Worm (Caenorhabditis elegans) whole organism, mixed stage, embryonic: ENCODE results near the gene F38A1.13.

ENCODE experiments used
- M03D4.4 ChIP-seq: sonication (generic microtip); optimal IDR thresholded peaks from 2 replicates; lab custom pipeline; 2017; ENCODE audit warnings: mild to moderate bottlenecking, missing genetic modification characterization, missing compliant biosample characterization
- blmp-1 ChIP-seq: fragments of 150-350 bp; optimal IDR thresholded peaks from 2 replicates; lab custom pipeline; 2014; ENCODE audit warnings: missing biosample characterization, missing genetic modification characterization
- ceh-39 ChIP-seq: fragments of 150-350 bp; optimal IDR thresholded peaks from 2 replicates; lab custom pipeline; 2014; ENCODE audit warnings: missing biosample characterization, missing genetic modification characterization
- ceh-43 ChIP-seq: fragments of 200-800 bp; sonication (Bioruptor generic); optimal IDR thresholded peaks from 2 replicates; lab custom pipeline; 2018; ENCODE audit warnings: mild to moderate bottlenecking, missing genetic modification characterization, moderate library complexity, missing compliant biosample characterization
- ces-1 ChIP-seq: fragments of 150-350 bp; optimal IDR thresholded peaks from 2 replicates; lab custom pipeline; 2014; ENCODE audit warnings: missing biosample characterization, missing genetic modification reagents, missing genetic modification characterization
- cnd-1 ChIP-seq: fragments of 200-800 bp; sonication (Bioruptor generic); optimal IDR thresholded peaks from 2 replicates; lab custom pipeline; 2018; ENCODE audit warnings: mild to moderate bottlenecking, missing genetic modification characterization, missing compliant biosample characterization
- drap-1 ChIP-seq: fragments of 200-800 bp; sonication (Bioruptor generic); optimal IDR thresholded peaks from 3 replicates; lab custom pipeline; 2018; ENCODE audit warnings: mild to moderate bottlenecking, missing genetic modification characterization, missing compliant biosample characterization
- elt-3 ChIP-seq: fragments of 150-350 bp; optimal IDR thresholded peaks from 2 replicates; lab custom pipeline; 2014; ENCODE audit warnings: missing biosample characterization, missing genetic modification characterization
- flh-1 ChIP-seq: fragments of 200-800 bp; sonication (Bioruptor generic); optimal IDR thresholded peaks from 2 replicates; lab custom pipeline; 2018; ENCODE audit warnings: mild to moderate bottlenecking, missing genetic modification characterization, moderate library complexity, missing compliant biosample characterization
- ham-2 ChIP-seq: fragments of 200-800 bp; sonication (Bioruptor generic); optimal IDR thresholded peaks from 2 replicates; lab custom pipeline; 2018; ENCODE audit warnings: mild to moderate bottlenecking, missing genetic modification characterization, missing compliant biosample characterization
- hlh-1 ChIP-seq: fragments of 150-350 bp; optimal IDR thresholded peaks from 2 replicates; lab custom pipeline; 2014; ENCODE audit warnings: missing biosample characterization, missing genetic modification reagents, missing genetic modification characterization
- lin-32 ChIP-seq: fragments of 200-800 bp; sonication (Bioruptor generic); optimal IDR thresholded peaks from 2 replicates; lab custom pipeline; 2018; ENCODE audit warnings: mild to moderate bottlenecking, missing genetic modification characterization, missing compliant biosample characterization
- lsy-2 ChIP-seq: fragments of 150-350 bp; optimal IDR thresholded peaks from 2 replicates; lab custom pipeline; 2014; ENCODE audit warnings: missing biosample characterization, missing genetic modification characterization
- mab-5 ChIP-seq: fragments of 150-350 bp; optimal IDR thresholded peaks from 2 replicates; lab custom pipeline; 2014; ENCODE audit warnings: missing biosample characterization, missing genetic modification characterization
- mep-1 ChIP-seq: fragments of 150-350 bp; optimal IDR thresholded peaks from 2 replicates; lab custom pipeline; 2017; ENCODE audit warnings: missing biosample characterization, missing genetic modification reagents, missing genetic modification characterization, inconsistent platforms
- mls-2 ChIP-seq: sonication (generic microtip); optimal IDR thresholded peaks from 2 replicates; lab custom pipeline; 2016; ENCODE audit warnings: mild to moderate bottlenecking, missing genetic modification characterization, moderate library complexity, missing compliant biosample characterization
- nhr-12 ChIP-seq: fragments of 150-350 bp; optimal IDR thresholded peaks from 2 replicates; lab custom pipeline; 2014; ENCODE audit warnings: missing biosample characterization, missing genetic modification characterization
- nhr-237 ChIP-seq: fragments of 150-350 bp; optimal IDR thresholded peaks from 2 replicates; lab custom pipeline; 2014; ENCODE audit warnings: missing biosample characterization, missing genetic modification characterization
- nhr-28 ChIP-seq: fragments of 150-350 bp; optimal IDR thresholded peaks from 2 replicates; lab custom pipeline; 2014; ENCODE audit warnings: missing biosample characterization, missing genetic modification characterization
- nhr-76 ChIP-seq: sonication (generic microtip); optimal IDR thresholded peaks from 2 replicates; lab custom pipeline; 2017; ENCODE audit warnings: missing biosample characterization, missing genetic modification characterization
- pha-4 ChIP-seq: fragments of 150-350 bp; optimal IDR thresholded peaks from 2 replicates; lab custom pipeline; 2018; ENCODE audit warnings: missing biosample characterization, missing genetic modification reagents, missing genetic modification characterization
- sem-2 ChIP-seq: fragments of 200-800 bp; sonication (Bioruptor generic); optimal IDR thresholded peaks from 2 replicates; lab custom pipeline; 2018; ENCODE audit warnings: mild to moderate bottlenecking, missing genetic modification characterization, missing compliant biosample characterization
- snpc-4 ChIP-seq: fragments of 150-350 bp; optimal IDR thresholded peaks from 2 replicates; lab custom pipeline; 2014; ENCODE audit warnings: missing biosample characterization, missing genetic modification characterization
- sptf-1 ChIP-seq: sonication (generic microtip); optimal IDR thresholded peaks from 2 replicates; lab custom pipeline; 2017; ENCODE audit warnings: mild to moderate bottlenecking, missing genetic modification characterization, moderate library complexity, missing compliant biosample characterization
- tbx-8 ChIP-seq: fragments of 200-800 bp; sonication (Bioruptor generic); optimal IDR thresholded peaks from 2 replicates; lab custom pipeline; 2018; ENCODE audit warnings: mild to moderate bottlenecking, missing genetic modification characterization, moderate library complexity, missing compliant biosample characterization
- unc-39 ChIP-seq: fragments of 150-350 bp; optimal IDR thresholded peaks from 2 replicates; lab custom pipeline; 2014; ENCODE audit warnings: missing biosample characterization, missing genetic modification characterization
- unc-62 ChIP-seq: fragments of 150-350 bp; optimal IDR thresholded peaks from 2 replicates; lab custom pipeline; 2014; ENCODE audit warnings: missing biosample characterization, missing genetic modification reagents, missing genetic modification characterization
- zip-8 ChIP-seq: fragments of 150-350 bp; optimal IDR thresholded peaks from 2 replicates; lab custom pipeline; 2014; ENCODE audit warnings: missing biosample characterization, missing genetic modification characterization
- ztf-11 ChIP-seq: fragments of 150-350 bp; optimal IDR thresholded peaks from 2 replicates; lab custom pipeline; 2014; ENCODE audit warnings: missing biosample characterization, missing genetic modification characterization

F38A1.13 gene

DNA sequence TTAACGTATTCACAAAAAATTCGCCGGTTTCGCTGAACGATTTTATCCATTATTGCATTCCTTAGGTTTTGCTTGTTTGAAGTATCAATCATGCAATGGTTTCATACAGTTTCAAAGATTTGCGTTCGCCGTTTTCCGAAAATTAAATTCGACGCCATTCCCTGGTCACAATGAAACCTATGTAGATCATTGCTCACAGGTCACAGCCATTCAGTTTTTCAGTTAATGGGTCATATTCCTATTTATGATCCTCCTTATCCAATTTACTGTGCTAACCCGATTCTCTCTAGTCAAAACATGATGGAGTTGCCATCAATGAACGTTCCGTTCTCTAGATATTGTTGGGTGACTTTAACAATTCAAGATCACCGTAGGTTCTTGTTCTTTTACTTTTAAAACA is at the start of gene F38A1.13:
Gene F38A1.13, plus strand, starts transcription at position 301 of the 400 bp plus-strand sequence.
- TF ChIP-seq snpc-4 (tag; lab: Kevin White, UChicago) (no peak), pha-4 (no peak), mab-5 (no peak), ceh-43 (GFP tag; lab: Kevin White, UChicago) (no peak), nhr-237 (tag; lab: Kevin White, UChicago) (no peak), drap-1 (GFP tag; lab: Kevin White, UChicago) (no peak), hlh-1 (tag; lab: Kevin White, UChicago) (no peak), M03D4.4 (tag; lab: Kevin White, UChicago) (no peak), mep-1 (tag; lab: Kevin White, UChicago) (no peak), ceh-39 (tag; lab: Kevin White, UChicago) (no peak)
- TF ChIP-seq, all 35 proteins: peak for 0

DNA sequence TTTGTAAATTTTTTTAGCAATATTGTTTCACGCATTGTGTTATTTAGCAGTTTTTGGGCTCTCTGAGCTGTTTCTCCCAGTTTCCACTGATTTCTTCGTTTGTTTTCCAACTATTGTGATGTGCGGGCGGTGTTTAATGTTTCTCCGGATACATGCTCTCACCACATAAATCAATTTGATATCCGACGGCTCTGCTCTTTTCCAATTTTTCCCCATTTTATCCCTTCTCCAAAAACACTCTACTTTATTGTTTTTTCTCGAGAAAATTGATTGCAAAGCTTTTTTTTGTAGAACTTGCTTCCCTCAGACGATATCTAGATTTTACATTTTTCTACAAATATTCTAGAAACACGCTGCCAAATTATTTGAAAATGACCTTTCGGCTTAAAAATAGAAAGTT is 49.5 kb upstream of the F38A1.13 start:
- TF ChIP-seq mls-2 (tag; lab: Kevin White, UChicago) (no peak), mep-1 (tag; lab: Kevin White, UChicago) (no peak), unc-39 (no peak), drap-1 (GFP tag; lab: Kevin White, UChicago) (no peak), zip-8 (tag; lab: Kevin White, UChicago) (no peak), unc-62 (GFP tag; lab: Kevin White, UChicago) (no peak), elt-3 (tag; lab: Kevin White, UChicago) (no peak), ztf-11 (no peak), sem-2 (no peak), flh-1 (GFP tag; lab: Kevin White, UChicago) (no peak), tbx-8 (GFP tag; lab: Kevin White, UChicago) (no peak), lsy-2 (tag; lab: Kevin White, UChicago) (no peak), nhr-12 (no peak), ham-2 (GFP tag; lab: Kevin White, UChicago) (no peak), sptf-1 (tag; lab: Kevin White, UChicago) (no peak), ces-1 (no peak), lin-32 (GFP tag; lab: Kevin White, UChicago) (no peak), mab-5 (no peak), snpc-4 (tag; lab: Kevin White, UChicago) (no peak), nhr-237 (tag; lab: Kevin White, UChicago) (no peak)

DNA sequence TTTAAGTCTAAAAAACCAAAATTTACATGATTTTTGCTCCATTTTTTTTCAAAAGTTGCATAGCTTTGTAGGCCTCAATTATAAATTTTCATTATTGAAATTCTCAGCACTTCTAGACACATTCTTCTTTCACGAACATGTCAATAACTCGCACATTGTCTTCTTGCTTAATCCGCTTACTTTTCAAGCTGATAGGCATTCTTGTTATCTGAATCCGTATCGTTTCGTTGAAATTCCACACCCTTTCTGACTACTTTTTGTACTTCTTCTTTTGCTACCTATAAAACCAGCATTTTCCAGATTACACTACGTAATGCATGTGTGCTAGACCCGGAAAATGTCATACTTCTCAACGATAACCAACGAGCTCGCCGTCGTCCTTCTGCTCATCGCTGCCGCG is 48.7 kb upstream of the F38A1.13 start, which contains the start of gene W09G12.9:
Gene W09G12.9, plus strand, starts transcription at position 301 of the 400 bp plus-strand sequence.
- TF ChIP-seq lsy-2 (tag; lab: Kevin White, UChicago) (no peak), cnd-1 (tag; lab: Kevin White, UChicago) (no peak), sem-2 (no peak), drap-1 (GFP tag; lab: Kevin White, UChicago) (no peak), blmp-1 (no peak), nhr-12 (no peak), ceh-39 (tag; lab: Kevin White, UChicago) (no peak), ham-2 (GFP tag; lab: Kevin White, UChicago) (no peak), tbx-8 (GFP tag; lab: Kevin White, UChicago) (no peak), elt-3 (tag; lab: Kevin White, UChicago) (no peak)

DNA sequence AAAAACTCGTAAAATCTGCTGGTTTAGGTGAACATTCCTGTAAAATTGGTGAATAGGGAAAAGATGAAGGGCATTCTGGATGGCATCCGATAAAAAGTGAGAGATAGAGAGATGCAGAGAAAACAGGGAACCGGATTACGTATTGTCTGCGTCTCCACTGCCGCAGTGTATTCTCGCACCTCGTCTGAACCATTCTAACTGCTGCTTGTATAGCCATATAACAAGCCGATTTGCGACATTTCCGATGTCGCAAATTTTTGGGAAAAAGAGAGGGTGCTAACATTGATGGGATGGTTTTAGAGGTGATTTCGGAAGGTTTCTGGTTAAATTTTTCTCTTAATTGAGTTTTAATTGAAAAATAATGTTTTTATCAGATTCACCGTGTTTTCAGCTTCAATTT is 43.9 kb upstream of the F38A1.13 start, which contains the start of gene W09G12.10:
Gene W09G12.10, minus strand, starts transcription at position 121 of the 400 bp plus-strand sequence.
- TF ChIP-seq ztf-11, result no peak
- peak; percentile 19 for TF ChIP-seq ces-1
- TF ChIP-seq nhr-28 (tag; lab: Kevin White, UChicago), result no peak
- no peak for TF ChIP-seq ceh-39 (tag; lab: Kevin White, UChicago)
- no peak for TF ChIP-seq sptf-1 (tag; lab: Kevin White, UChicago)
- TF ChIP-seq lsy-2 (tag; lab: Kevin White, UChicago), result no peak
- TF ChIP-seq ham-2 (GFP tag; lab: Kevin White, UChicago), result peak; percentile 73
- TF ChIP-seq, all 35 proteins: peak for 2

DNA sequence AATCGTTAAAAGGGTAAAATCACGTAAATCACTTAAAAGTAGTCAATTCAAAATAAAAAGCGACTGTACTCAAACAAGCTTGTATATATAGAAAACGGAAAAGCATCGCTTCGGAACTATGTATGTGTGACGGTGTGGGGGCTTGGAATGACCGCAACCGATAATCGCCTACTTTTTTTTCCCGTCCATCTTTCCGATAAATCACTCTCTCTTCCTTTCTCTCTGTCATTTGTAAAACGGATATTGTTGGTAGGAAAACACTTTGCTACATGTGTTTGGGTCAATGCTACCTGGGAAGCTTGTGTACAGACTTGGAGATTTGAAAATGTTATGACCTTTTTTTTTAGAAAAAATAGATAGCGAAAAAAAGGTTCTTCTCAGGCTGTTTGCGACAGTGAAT is 40.2 kb upstream of the F38A1.13 start:
- TF ChIP-seq zip-8 (tag; lab: Kevin White, UChicago) (no peak), flh-1 (GFP tag; lab: Kevin White, UChicago) (no peak), blmp-1 (no peak), snpc-4 (tag; lab: Kevin White, UChicago) (no peak), cnd-1 (tag; lab: Kevin White, UChicago) (no peak), nhr-76 (tag; lab: Kevin White, UChicago) (no peak), mep-1 (tag; lab: Kevin White, UChicago) (no peak), unc-39 (no peak), ces-1 (no peak)
